Fruit fly (Drosophila melanogaster): ENCODE data around the gene alphaTub85E.

alphaTub85E gene

dm6 chr3R:9705008-9705628 lies 27.9 kb downstream of the alphaTub85E start, which contains the start of gene Unc-115a (continued):
- TF ChIP-seq cg (GFP tag; optimal IDR thresholded peaks at IDR 0.05) (peak; percentile 93), Camta (GFP tag; optimal IDR thresholded peaks at IDR 0.05) (peak; percentile 34), HmgZ (tag; optimal IDR thresholded peaks at IDR 0.05) (peak; percentile 92), Sox102F (GFP tag; optimal IDR thresholded peaks at IDR 0.05) (no peak), CG12104 (GFP tag; optimal IDR thresholded peaks at IDR 0.05) (peak; percentile 29), NfI (GFP tag; optimal IDR thresholded peaks at IDR 0.05) (peak; percentile 36), Hsf (GFP tag; optimal IDR thresholded peaks at IDR 0.05) (peak; percentile 51), da (GFP tag; optimal IDR thresholded peaks at IDR 0.05) (peak; percentile 32), Trl (optimal IDR thresholded peaks at IDR 0.05) (no peak), Trl (GFP tag; optimal IDR thresholded peaks at IDR 0.05) (peak; percentile 30), mam (GFP tag; optimal IDR thresholded peaks at IDR 0.05) (peak; percentile 37), CG4617 (GFP tag; optimal IDR thresholded peaks at IDR 0.05; ENCODE audit: borderline replicate concordance) (peak; percentile 34), Myb (GFP tag; optimal IDR thresholded peaks at IDR 0.05) (peak; percentile 72), Lhr (GFP tag; optimal IDR thresholded peaks at IDR 0.05) (peak; percentile 92), Dek (tag; optimal IDR thresholded peaks at IDR 0.05) (peak; percentile 71), al (GFP tag; IDR thresholded peaks at IDR 0.05) (no peak), CG2116 (GFP tag; optimal IDR thresholded peaks at IDR 0.05) (peak; percentile 74), Six4 (GFP tag; optimal IDR thresholded peaks at IDR 0.05) (peak; percentile 23), CG6765 (GFP tag; optimal IDR thresholded peaks at IDR 0.05) (peak; percentile 19), CG18011 (GFP tag; optimal IDR thresholded peaks at IDR 0.05) (no peak), wek (GFP tag; optimal IDR thresholded peaks at IDR 0.05) (peak; percentile 36), MTF-1 (GFP tag; optimal IDR thresholded peaks at IDR 0.05; ENCODE audit: borderline replicate concordance) (peak; percentile 52), hb (GFP tag; IDR thresholded peaks at IDR 0.05; ENCODE audit: partially characterized antibody) (no peak), chn (GFP tag; optimal IDR thresholded peaks at IDR 0.05) (peak; percentile 68), CG18764 (GFP tag; optimal IDR thresholded peaks at IDR 0.05) (peak; percentile 20), CG18262 (tag; optimal IDR thresholded peaks at IDR 0.05) (peak; percentile 34), CG10431 (GFP tag; optimal IDR thresholded peaks at IDR 0.05) (peak; percentile 32), CG11456 (GFP tag; IDR thresholded peaks at IDR 0.05) (no peak), sens (GFP tag) (peak; percentile 93), Dbx (GFP tag; IDR thresholded peaks at IDR 0.05) (no peak), Atf3 (GFP tag; optimal IDR thresholded peaks at IDR 0.05) (peak; percentile 29), CG13296 (GFP tag; optimal IDR thresholded peaks at IDR 0.05) (peak; percentile 41), MESR4 (GFP tag; optimal IDR thresholded peaks at IDR 0.05) (peak; percentile 53), Hmr (GFP tag; optimal IDR thresholded peaks at IDR 0.05) (peak; percentile 83), CG14441 (GFP tag; IDR thresholded peaks at IDR 0.05) (no peak), CG11398 (GFP tag; optimal IDR thresholded peaks at IDR 0.05) (peak; percentile 55), sqz (GFP tag; optimal IDR thresholded peaks at IDR 0.05) (peak; percentile 59), lbe (GFP tag; optimal IDR thresholded peaks at IDR 0.05) (peak; percentile 30), caup (GFP tag; optimal IDR thresholded peaks at IDR 0.05; ENCODE audit: severe bottlenecking) (peak; percentile 61), D19A (tag; optimal IDR thresholded peaks at IDR 0.05) (peak; percentile 14), CG10147 (GFP tag; optimal IDR thresholded peaks at IDR 0.05) (peak; percentile 60), pfk (GFP tag; optimal IDR thresholded peaks at IDR 0.05) (no peak), grau (tag; optimal IDR thresholded peaks at IDR 0.05) (peak; percentile 50), CG31441 (GFP tag; IDR thresholded peaks at IDR 0.05) (no peak), insv (GFP tag; optimal IDR thresholded peaks at IDR 0.05) (peak in 1 of 2 experiments; percentile 87), CG15601 (tag; optimal IDR thresholded peaks at IDR 0.05) (peak; percentile 73), CG9797 (GFP tag; optimal IDR thresholded peaks at IDR 0.05) (peak; percentile 84), pb (GFP tag; optimal IDR thresholded peaks at IDR 0.05) (peak; percentile 69), phol (tag; optimal IDR thresholded peaks at IDR 0.05) (peak; percentile 59)

Data from whole organism, embryonic.